Fruit fly (Drosophila melanogaster) whole organism, embryonic: ENCODE data around the gene Cht2.

Experiments
- Atf-2 ChIP-seq: fragments of 200-800 bp; sonication (Bioruptor generic); optimal IDR thresholded peaks from 2 replicates; lab custom pipeline; 2016; ENCODE audit warnings: missing biosample characterization, missing genetic modification characterization
- B-H1 ChIP-seq: fragments of 200-800 bp; sonication (Bioruptor generic); IDR thresholded peaks from 3 replicates; pipeline ENCODE4 v1.3.6; 2022; ENCODE audit warnings: missing biosample characterization, missing genetic modification characterization
- CG10209 ChIP-seq: fragments of 200-800 bp; sonication (Bioruptor generic); optimal IDR thresholded peaks from 3 replicates; lab custom pipeline; 2017; ENCODE audit warnings: missing biosample characterization, mild to moderate bottlenecking, missing genetic modification characterization, missing genetic modification reagents
- CG11560 ChIP-seq: fragments of 200-800 bp; sonication (Bioruptor generic); IDR thresholded peaks from 3 replicates; pipeline ENCODE4 v1.3.6; 2022; ENCODE audit warnings: missing biosample characterization, missing genetic modification characterization
- CG12104 ChIP-seq: fragments of 200-800 bp; sonication (Bioruptor generic); optimal IDR thresholded peaks from 3 replicates; lab custom pipeline; 2016; ENCODE audit warnings: missing biosample characterization, missing genetic modification characterization
- CG12769 ChIP-seq: fragments of 200-800 bp; sonication (Bioruptor generic); optimal IDR thresholded peaks from 2 replicates; lab custom pipeline; 2019; ENCODE audit warnings: missing biosample characterization, mild to moderate bottlenecking, missing genetic modification characterization, moderate library complexity
- CG1602 ChIP-seq: fragments of 200-800 bp; sonication (Bioruptor generic); optimal IDR thresholded peaks from 3 replicates; lab custom pipeline; 2016; ENCODE audit warnings: missing biosample characterization, missing genetic modification characterization
- CG16779 ChIP-seq: fragments of 200-800 bp; sonication (Bioruptor generic); IDR thresholded peaks from 2 replicates; pipeline ENCODE4 v1.3.6; 2022; ENCODE audit warnings: missing biosample characterization, missing genetic modification characterization
- CG17829 ChIP-seq: fragments of 200-800 bp; optimal IDR thresholded peaks from 2 replicates; lab custom pipeline; 2019; ENCODE audit warnings: missing biosample characterization, mild to moderate bottlenecking, missing genetic modification characterization, moderate library complexity
- CG2199 ChIP-seq: fragments of 200-800 bp; sonication (Bioruptor generic); IDR thresholded peaks from 3 replicates; pipeline ENCODE4 v1.3.6; 2022; ENCODE audit warnings: missing biosample characterization, missing genetic modification characterization
- CG2678 ChIP-seq: fragments of 200-800 bp; sonication (Bioruptor generic); optimal IDR thresholded peaks from 3 replicates; lab custom pipeline; 2019; ENCODE audit warnings: missing biosample characterization, mild to moderate bottlenecking, missing genetic modification characterization, moderate library complexity
- CG34224 ChIP-seq: fragments of 200-800 bp; sonication (Bioruptor generic); IDR thresholded peaks from 3 replicates; pipeline ENCODE4 v1.3.6; 2022; ENCODE audit warnings: missing biosample characterization, missing genetic modification characterization; ENCODE audit not compliant: partially characterized antibody
- CG4360 ChIP-seq: fragments of 200-800 bp; sonication (Bioruptor generic); IDR thresholded peaks from 2 replicates; pipeline ENCODE4 v1.3.6; 2022; ENCODE audit warnings: missing biosample characterization, missing genetic modification characterization
- CG5180 ChIP-seq: fragments of 200-800 bp; sonication (Bioruptor generic); optimal IDR thresholded peaks from 3 replicates; lab custom pipeline; 2017; ENCODE audit warnings: missing biosample characterization, missing genetic modification characterization, mild to moderate bottlenecking, moderate library complexity, missing genetic modification reagents
- CG6791 ChIP-seq: fragments of 200-800 bp; sonication (Bioruptor generic); IDR thresholded peaks from 3 replicates; pipeline ENCODE4 v1.3.6; 2022; ENCODE audit warnings: missing biosample characterization, missing genetic modification characterization; ENCODE audit not compliant: partially characterized antibody
- CG7786 ChIP-seq: fragments of 200-800 bp; sonication (Bioruptor generic); optimal IDR thresholded peaks from 2 replicates; lab custom pipeline; 2016; ENCODE audit warnings: missing biosample characterization, missing genetic modification characterization
- CG8089 ChIP-seq: fragments of 200-800 bp; sonication (Bioruptor generic); optimal IDR thresholded peaks from 3 replicates; lab custom pipeline; 2016; ENCODE audit warnings: missing biosample characterization, missing genetic modification characterization
- CG8281 ChIP-seq: fragments of 200-800 bp; sonication (Bioruptor generic); optimal IDR thresholded peaks from 2 replicates; lab custom pipeline; 2018; ENCODE audit warnings: missing biosample characterization, mild to moderate bottlenecking, missing genetic modification characterization, moderate library complexity
- Gsc ChIP-seq: fragments of 200-800 bp; sonication (Bioruptor generic); IDR thresholded peaks from 2 replicates; pipeline ENCODE4 v1.3.6; 2022; ENCODE audit warnings: missing biosample characterization, missing genetic modification characterization
- Hr78 ChIP-seq, 2 experiments: fragments of 200-800 bp in 1 of 2; fragments of >200 bp in 1 of 2; sonication (Bioruptor generic) in 1 of 2; optimal IDR thresholded peaks; 2 replicates each; lab custom pipeline; 2017 to 2019; ENCODE audit warnings: missing biosample characterization in 2 of 2, missing genetic modification characterization in 2 of 2, mild to moderate bottlenecking in 1 of 2, moderate library complexity in 1 of 2
- Lpt ChIP-seq: fragments of >200 bp; optimal IDR thresholded peaks from 2 replicates; lab custom pipeline; 2018; ENCODE audit warnings: missing biosample characterization, missing genetic modification characterization
- MESR4 ChIP-seq: fragments of 200-800 bp; sonication (Bioruptor generic); optimal IDR thresholded peaks from 2 replicates; lab custom pipeline; 2018; ENCODE audit warnings: missing biosample characterization, mild to moderate bottlenecking, missing genetic modification characterization, moderate library complexity
- Neu2 ChIP-seq: fragments of 200-800 bp; sonication (Bioruptor generic); optimal IDR thresholded peaks from 3 replicates; lab custom pipeline; 2016; ENCODE audit warnings: missing biosample characterization, missing genetic modification characterization, borderline replicate concordance
- Nf-YC ChIP-seq: fragments of 200-800 bp; optimal IDR thresholded peaks from 3 replicates; lab custom pipeline; 2019; ENCODE audit warnings: missing biosample characterization, mild to moderate bottlenecking, missing genetic modification characterization, moderate library complexity
- Spps ChIP-seq: fragments of 200-800 bp; sonication (Bioruptor generic); optimal IDR thresholded peaks from 2 replicates; lab custom pipeline; 2018; ENCODE audit warnings: missing biosample characterization, mild to moderate bottlenecking, missing genetic modification characterization
- Sry-β ChIP-seq: fragments of 200-800 bp; sonication (Bioruptor generic); optimal IDR thresholded peaks from 2 replicates; lab custom pipeline; 2018; ENCODE audit warnings: missing biosample characterization, mild to moderate bottlenecking, missing genetic modification characterization, moderate library complexity
- YL-1 ChIP-seq: fragments of 200-800 bp; sonication (Bioruptor generic); optimal IDR thresholded peaks from 3 replicates; lab custom pipeline; 2017; ENCODE audit warnings: missing biosample characterization, mild to moderate bottlenecking, missing genetic modification characterization
- al ChIP-seq: fragments of 200-800 bp; sonication (Bioruptor generic); IDR thresholded peaks from 2 replicates; pipeline ENCODE4 v1.3.6; 2022; ENCODE audit warnings: missing biosample characterization, missing genetic modification characterization
- amos ChIP-seq: fragments of 200-800 bp; sonication (Bioruptor generic); IDR thresholded peaks from 2 replicates; pipeline ENCODE4 v1.3.6; 2022; ENCODE audit warnings: missing biosample characterization, missing genetic modification characterization; ENCODE audit not compliant: partially characterized antibody
- ato ChIP-seq: fragments of 200-800 bp; sonication (Bioruptor generic); IDR thresholded peaks from 2 replicates; pipeline ENCODE4 v1.3.6; 2022; ENCODE audit warnings: missing biosample characterization, missing genetic modification characterization; ENCODE audit not compliant: partially characterized antibody
- az2 ChIP-seq: fragments of 200-800 bp; sonication (Bioruptor generic); optimal IDR thresholded peaks from 3 replicates; lab custom pipeline; 2016; ENCODE audit warnings: missing biosample characterization, missing genetic modification characterization
- bab2 ChIP-seq: fragments of 200-800 bp; sonication (Bioruptor generic); optimal IDR thresholded peaks from 2 replicates; lab custom pipeline; 2016; ENCODE audit warnings: missing biosample characterization, missing genetic modification characterization
- en ChIP-seq: fragments of 200-800 bp; sonication (Bioruptor generic); optimal IDR thresholded peaks from 2 replicates; lab custom pipeline; 2016; ENCODE audit warnings: missing biosample characterization, missing genetic modification characterization
- fd64A ChIP-seq: fragments of 200-800 bp; sonication (Bioruptor generic); optimal IDR thresholded peaks from 3 replicates; lab custom pipeline; 2018; ENCODE audit warnings: missing biosample characterization, mild to moderate bottlenecking, missing genetic modification characterization
- gem ChIP-seq: fragments of 200-800 bp; sonication (Bioruptor generic); optimal IDR thresholded peaks from 2 replicates; lab custom pipeline; 2019; ENCODE audit warnings: missing biosample characterization, mild to moderate bottlenecking, missing genetic modification characterization, moderate library complexity
- jigr1 ChIP-seq: fragments of 200-800 bp; sonication (Bioruptor generic); IDR thresholded peaks from 3 replicates; pipeline ENCODE4 v1.3.6; 2022; ENCODE audit warnings: missing biosample characterization, missing genetic modification characterization
- nerfin-2 ChIP-seq: fragments of 200-800 bp; sonication (Bioruptor generic); IDR thresholded peaks from 2 replicates; pipeline ENCODE4 v1.3.6; 2022; ENCODE audit warnings: missing biosample characterization, missing genetic modification characterization; ENCODE audit not compliant: partially characterized antibody
- otp ChIP-seq: fragments of 200-800 bp; sonication (Bioruptor generic); IDR thresholded peaks from 3 replicates; pipeline ENCODE4, ENCODE4 v1.3.6; 2022; ENCODE audit warnings: missing biosample characterization, missing genetic modification characterization
- salm ChIP-seq: fragments of 200-800 bp; sonication (Bioruptor generic); optimal IDR thresholded peaks from 2 replicates; lab custom pipeline; 2018; ENCODE audit warnings: missing biosample characterization, mild to moderate bottlenecking, missing genetic modification characterization
- schlank ChIP-seq: fragments of 200-800 bp; sonication (Bioruptor generic); optimal IDR thresholded peaks from 2 replicates; lab custom pipeline; 2018; ENCODE audit warnings: missing biosample characterization, mild to moderate bottlenecking, missing genetic modification characterization
- sd ChIP-seq: fragments of 200-800 bp; sonication (Bioruptor generic); optimal IDR thresholded peaks from 3 replicates; lab custom pipeline; 2018; ENCODE audit warnings: missing biosample characterization, mild to moderate bottlenecking, missing genetic modification characterization, moderate library complexity
- sna ChIP-seq: fragments of 200-800 bp; sonication (Bioruptor generic); IDR thresholded peaks from 2 replicates; pipeline ENCODE4 v1.3.6; 2022; ENCODE audit warnings: missing biosample characterization, missing genetic modification characterization; ENCODE audit not compliant: partially characterized antibody
- so ChIP-seq: fragments of 200-800 bp; sonication (Bioruptor generic); IDR thresholded peaks from 3 replicates; pipeline ENCODE4 v1.3.6; 2022; ENCODE audit warnings: missing biosample characterization, missing genetic modification characterization
- ttk ChIP-seq: fragments of 200-800 bp; sonication (Bioruptor generic); IDR thresholded peaks from 2 replicates; pipeline ENCODE4 v2.1.2; 2022; ENCODE audit warnings: missing biosample characterization, missing genetic modification characterization
- twi ChIP-seq: fragments of 200-800 bp; optimal IDR thresholded peaks from 2 replicates; lab custom pipeline; 2019; ENCODE audit warnings: missing biosample characterization, mild to moderate bottlenecking, missing genetic modification characterization, moderate library complexity
- unpg ChIP-seq: fragments of 200-800 bp; sonication (Bioruptor generic); optimal IDR thresholded peaks from 3 replicates; lab custom pipeline; 2018; ENCODE audit warnings: missing biosample characterization, mild to moderate bottlenecking, missing genetic modification characterization, moderate library complexity
- vfl ChIP-seq: fragments of 200-800 bp; sonication (Bioruptor generic); optimal IDR thresholded peaks from 2 replicates; lab custom pipeline; 2016; ENCODE audit warnings: missing biosample characterization, missing genetic modification characterization

Gene Cht2

dm6 chr3L:1741655-1742551 is 13.8 kb downstream of the Cht2 start (continued):
- TF ChIP-seq Hr78 (GFP tag; optimal IDR thresholded peaks at IDR 0.05; lab: Kevin White, UChicago) (peak in 1 of 2 experiments; percentile 7), en (GFP tag; lab: Kevin White, UChicago) (no peak), CG8089 (no peak), Spps (tag; lab: Kevin White, UChicago) (no peak), CG12104 (no peak), vfl (no peak), nerfin-2 (GFP tag; lab: Robert Waterston, UW) (no peak; the same call in 1 of the 2 replicates), CG2678 (tag; lab: Kevin White, UChicago) (peak; percentile 30), CG10209 (GFP tag; lab: Kevin White, UChicago) (no peak), CG7786 (GFP tag; lab: Kevin White, UChicago) (no peak), jigr1 (no peak), fd64A (GFP tag; lab: Kevin White, UChicago) (peak; percentile 14), unpg (GFP tag; lab: Kevin White, UChicago) (no peak), ato (no peak), Neu2 (GFP tag; lab: Kevin White, UChicago) (peak; percentile 84), CG2199 (GFP tag; lab: Robert Waterston, UW) (0 out of 3 replicates have a peak, but pooled peaks have one; percentile 21), CG34224 (GFP tag; lab: Robert Waterston, UW) (peak; percentile 33; the same call in 1 of the 3 replicates), CG12769 (tag; lab: Kevin White, UChicago) (peak; percentile 17), CG1602 (GFP tag; lab: Kevin White, UChicago) (no peak), gem (peak; percentile 8), ttk (GFP tag; lab: Robert Waterston, UW) (no peak), CG6791 (GFP tag; lab: Robert Waterston, UW) (no peak; the same call in 2 of the 3 replicates), al (GFP tag; lab: Robert Waterston, UW) (no peak), YL-1 (GFP tag; lab: Kevin White, UChicago) (no peak), so (GFP tag; lab: Robert Waterston, UW) (peak; percentile 39; the same call in 1 of the 3 replicates), CG11560 (tag; lab: Robert Waterston, UW) (peak; percentile 64; the same call in 1 of the 3 replicates), CG4360 (no peak), Sry-β (GFP tag; lab: Kevin White, UChicago) (no peak), twi (tag; lab: Kevin White, UChicago) (no peak), Nf-YC (tag; lab: Kevin White, UChicago) (peak; percentile 63), bab2 (no peak), CG5180 (GFP tag; lab: Kevin White, UChicago) (peak; percentile 63), amos (GFP tag; lab: Robert Waterston, UW) (peak; percentile 36; the same call in 1 of the 2 replicates), Gsc (GFP tag; lab: Robert Waterston, UW) (no peak), CG8281 (tag; lab: Kevin White, UChicago) (peak; percentile 10), sna (GFP tag; lab: Robert Waterston, UW) (0 out of 2 replicates have a peak, but pooled peaks have one; percentile 22), CG16779 (0 out of 2 replicates have a peak, but pooled peaks have one; percentile 53), schlank (no peak), salm (tag; lab: Kevin White, UChicago) (peak; percentile 56), CG17829 (tag; lab: Kevin White, UChicago) (no peak), otp (GFP tag; lab: Robert Waterston, UW) (peak; percentile 20; the same call in 1 of the 3 replicates), B-H1 (no peak), Lpt (GFP tag; lab: Kevin White, UChicago) (no peak), MESR4 (no peak), sd (tag; lab: Kevin White, UChicago) (peak; percentile 30), Atf-2 (no peak), az2 (GFP tag; lab: Kevin White, UChicago) (no peak)
